Worm (Caenorhabditis elegans): ENCODE measurements around the gene F41F3.9.

- TF ChIP-seq skn-1 (tag; optimal IDR thresholded peaks at IDR 0.05), result no peak
- no peak for TF ChIP-seq ztf-4 (tag; optimal IDR thresholded peaks at IDR 0.05)
- TF ChIP-seq pqm-1 (tag; optimal IDR thresholded peaks at IDR 0.05), result no peak
- no peak for TF ChIP-seq mdl-1 (tag; optimal IDR thresholded peaks at IDR 0.05)
- no peak for TF ChIP-seq nhr-11 (tag; optimal IDR thresholded peaks at IDR 0.05)
- TF ChIP-seq elt-1 (tag; optimal IDR thresholded peaks at IDR 0.05), result no peak
- TF ChIP-seq ama-1 (optimal IDR thresholded peaks at IDR 0.05), result no peak
- no peak for TF ChIP-seq nhr-77 (tag; optimal IDR thresholded peaks at IDR 0.05)
These were observed 18.1 kb upstream of the F41F3.9 start for ce11 chrV:4637153-4637552.

Measured in whole organism, L3 larva.